Worm (Caenorhabditis elegans): ENCODE data around the gene srw-144.
"Not testable (repeated sequence)": the region's sequence is repeated elsewhere in the genome, so short reads cannot be mapped to it uniquely, and the experiment has no call there.

The srw-144 gene

ce11 chrV:2952102-2952501 is 8.7 kb downstream of the srw-144 start, which contains the start of gene srw-122:
Gene srw-122 (minus strand): TSS chrV:2952202.
- not testable (repeated sequence) for TF ChIP-seq ceh-2 (tag; optimal IDR thresholded peaks at IDR 0.05); unc-42 (tag; optimal IDR thresholded peaks at IDR 0.05); unc-3 (GFP tag; conservative IDR thresholded peaks at IDR 0.05); unc-3 (tag; optimal IDR thresholded peaks at IDR 0.05)

ce11 chrV:2945602-2946001 is 15.2 kb downstream of the srw-144 start, which contains the start of gene srh-87:
Gene srh-87 (minus strand): TSS chrV:2945702.
- no peak for TF ChIP-seq ttx-3 (tag; optimal IDR thresholded peaks at IDR 0.05)
- no peak for TF ChIP-seq lim-6 (tag; optimal IDR thresholded peaks at IDR 0.05)
- TF ChIP-seq ceh-31 (tag; optimal IDR thresholded peaks at IDR 0.05), result no peak
- no peak for TF ChIP-seq sdc-2 (tag; optimal IDR thresholded peaks at IDR 0.05)
- TF ChIP-seq elt-4 (tag; optimal IDR thresholded peaks at IDR 0.05), result no peak
- TF ChIP-seq Y22D7AL.16 (tag; optimal IDR thresholded peaks at IDR 0.05), result no peak
- no peak for TF ChIP-seq pha-2 (tag; optimal IDR thresholded peaks at IDR 0.05)
- TF ChIP-seq elt-2 (tag; optimal IDR thresholded peaks at IDR 0.05), result no peak
- TF ChIP-seq C38D4.7 (GFP tag; optimal IDR thresholded peaks at IDR 0.05), result no peak
- no peak for TF ChIP-seq K09A11.1 (tag; optimal IDR thresholded peaks at IDR 0.05; ENCODE audit: insufficient read depth)
- TF ChIP-seq nfya-1 (tag; optimal IDR thresholded peaks at IDR 0.05), result no peak
- no peak for TF ChIP-seq ama-1 (optimal IDR thresholded peaks at IDR 0.05)
- no peak for TF ChIP-seq ceh-30 (tag; optimal IDR thresholded peaks at IDR 0.05)
- no peak for TF ChIP-seq syd-9 (tag; optimal IDR thresholded peaks at IDR 0.05)
- TF ChIP-seq ceh-34 (tag; optimal IDR thresholded peaks at IDR 0.05), result no peak
- no peak for TF ChIP-seq dve-1 (tag; optimal IDR thresholded peaks at IDR 0.05)
- no peak for TF ChIP-seq unc-86 (tag; optimal IDR thresholded peaks at IDR 0.05)
- no peak for TF ChIP-seq ztf-16 (tag; optimal IDR thresholded peaks at IDR 0.05)

- TF ChIP-seq rnt-1 (tag; optimal IDR thresholded peaks at IDR 0.05) (no peak), unc-3 (GFP tag; conservative IDR thresholded peaks at IDR 0.05) (no peak), unc-3 (tag; optimal IDR thresholded peaks at IDR 0.05) (no peak), odd-2 (tag; optimal IDR thresholded peaks at IDR 0.05) (no peak), elt-2 (tag; optimal IDR thresholded peaks at IDR 0.05) (no peak), ceh-14 (tag; optimal IDR thresholded peaks at IDR 0.05) (no peak), ceh-2 (tag; optimal IDR thresholded peaks at IDR 0.05) (no peak), C08G9.2 (tag; optimal IDR thresholded peaks at IDR 0.05) (no peak), nfya-1 (tag; optimal IDR thresholded peaks at IDR 0.05) (no peak), npax-4 (tag; optimal IDR thresholded peaks at IDR 0.05) (no peak), madf-2 (tag; optimal IDR thresholded peaks at IDR 0.05) (no peak), gmeb-2 (tag; optimal IDR thresholded peaks at IDR 0.05) (no peak), syd-9 (tag; optimal IDR thresholded peaks at IDR 0.05) (no peak), ama-1 (optimal IDR thresholded peaks at IDR 0.05) (no peak), K02D7.2 (tag; optimal IDR thresholded peaks at IDR 0.05) (no peak), tbx-2 (tag; optimal IDR thresholded peaks at IDR 0.05) (no peak), T23F11.4 (GFP tag; optimal IDR thresholded peaks at IDR 0.05) (no peak), F13H6.1 (tag; optimal IDR thresholded peaks at IDR 0.05) (no peak), nhr-232 (tag; optimal IDR thresholded peaks at IDR 0.05) (no peak)
Observed at ce11 chrV:2943859-2944258, 16.9 kb downstream of the srw-144 start, which contains the start of gene srw-137. Gene srw-137 (minus strand): TSS chrV:2943959.

- no peak for TF ChIP-seq ceh-19 (GFP tag; optimal IDR thresholded peaks at IDR 0.05)
- no peak for TF ChIP-seq ceh-14 (tag; optimal IDR thresholded peaks at IDR 0.05)
- TF ChIP-seq elt-2 (tag; optimal IDR thresholded peaks at IDR 0.05), result no peak
- no peak for TF ChIP-seq unc-55 (GFP tag; optimal IDR thresholded peaks at IDR 0.05)
- TF ChIP-seq rnt-1 (tag; optimal IDR thresholded peaks at IDR 0.05), result no peak
- TF ChIP-seq ttx-3 (tag; optimal IDR thresholded peaks at IDR 0.05), result no peak
- TF ChIP-seq ceh-2 (tag; optimal IDR thresholded peaks at IDR 0.05), result no peak
- no peak for TF ChIP-seq che-1 (tag; optimal IDR thresholded peaks at IDR 0.05)
- TF ChIP-seq elt-4 (tag; optimal IDR thresholded peaks at IDR 0.05), result no peak
- no peak for TF ChIP-seq fax-1 (tag; optimal IDR thresholded peaks at IDR 0.05)
- TF ChIP-seq lim-6 (tag; optimal IDR thresholded peaks at IDR 0.05), result no peak
- no peak for TF ChIP-seq eyg-1 (tag; optimal IDR thresholded peaks at IDR 0.05)
- no peak for TF ChIP-seq ceh-24 (tag; optimal IDR thresholded peaks at IDR 0.05)
- no peak for TF ChIP-seq pha-2 (tag; optimal IDR thresholded peaks at IDR 0.05)
- no peak for TF ChIP-seq pat-9 (tag; optimal IDR thresholded peaks at IDR 0.05)
- TF ChIP-seq pha-4 (tag; optimal IDR thresholded peaks at IDR 0.05), result no peak
- TF ChIP-seq syd-9 (tag; optimal IDR thresholded peaks at IDR 0.05), result no peak
- TF ChIP-seq F13H6.1 (tag; optimal IDR thresholded peaks at IDR 0.05), result no peak
Observed at ce11 chrV:2942247-2942646, 18.5 kb downstream of the srw-144 start.

Measured in whole organism, late embryonic.